Fruit fly (Drosophila melanogaster): ENCODE measurements around the gene CG5177.

dm6 chr2L:7410609-7411008, 5.6 kb downstream of the CG5177 start, which contains the start of gene CG15818:
- TF ChIP-seq CG14667 (GFP tag; IDR thresholded peaks at IDR 0.05) (no peak), CG6654 (GFP tag; optimal IDR thresholded peaks at IDR 0.05) (no peak), CG1024 (GFP tag; IDR thresholded peaks at IDR 0.05) (no peak), ewg (GFP tag; optimal IDR thresholded peaks at IDR 0.05) (no peak), CG7786 (GFP tag; optimal IDR thresholded peaks at IDR 0.05) (no peak), CG30020 (tag; optimal IDR thresholded peaks at IDR 0.05) (no peak), usp (GFP tag; optimal IDR thresholded peaks at IDR 0.05) (no peak), CG31365 (tag; optimal IDR thresholded peaks at IDR 0.05) (no peak)

Measured in whole organism, embryonic.